Fruit fly (Drosophila melanogaster) whole organism, wandering third instar larva: ENCODE data around the gene Muc30E.

Experiments used
- CG32264 ChIP-seq: fragments of 200-800 bp; sonication (Bioruptor generic); optimal IDR thresholded peaks from 2 replicates; lab custom pipeline; 2016; ENCODE audit warnings: missing biosample characterization, missing genetic modification characterization
- CG9705 ChIP-seq: fragments of 200-800 bp; sonication (Bioruptor generic); optimal IDR thresholded peaks from 2 replicates; lab custom pipeline; 2018; ENCODE audit warnings: missing biosample characterization, mild to moderate bottlenecking, missing genetic modification characterization
- CrebA ChIP-seq: fragments of 200-800 bp; sonication (Bioruptor generic); optimal IDR thresholded peaks from 2 replicates; lab custom pipeline; 2016; ENCODE audit warnings: missing biosample characterization, mild to moderate bottlenecking, missing genetic modification characterization, borderline replicate concordance
- Dfd ChIP-seq: fragments of >200 bp; optimal IDR thresholded peaks from 2 replicates; lab custom pipeline; 2017; ENCODE audit warnings: missing biosample characterization, missing genetic modification characterization
- Dif ChIP-seq: fragments of 200-275, 200-300 bp; sonication (Bioruptor generic); optimal IDR thresholded peaks from 2 replicates; lab custom pipeline; 2018; ENCODE audit warnings: missing biosample characterization, missing genetic modification characterization; ENCODE audit not compliant: partially characterized antibody
- GATAd ChIP-seq: sonication (Bioruptor generic); optimal IDR thresholded peaks from 2 replicates; lab custom pipeline; 2016; ENCODE audit warnings: missing biosample characterization, missing genetic modification characterization
- HLH106 ChIP-seq: fragments of 200-800 bp; optimal IDR thresholded peaks from 3 replicates; lab custom pipeline; 2019; ENCODE audit warnings: missing biosample characterization, mild to moderate bottlenecking, missing genetic modification characterization, moderate library complexity
- Hnf4 ChIP-seq: fragments of 200-800 bp; sonication (Bioruptor generic); optimal IDR thresholded peaks from 2 replicates; lab custom pipeline; 2016; ENCODE audit warnings: missing biosample characterization, mild to moderate bottlenecking, missing genetic modification characterization
- Hr78 ChIP-seq: fragments of >200 bp; optimal IDR thresholded peaks from 2 replicates; lab custom pipeline; 2017; ENCODE audit warnings: missing biosample characterization, missing genetic modification characterization
- Hr83 ChIP-seq: fragments of 200-300 bp; sonication (Bioruptor generic); optimal IDR thresholded peaks from 2 replicates; lab custom pipeline; 2016; ENCODE audit warnings: missing biosample characterization, mild to moderate bottlenecking, missing genetic modification characterization, moderate library complexity; ENCODE audit not compliant: poor library complexity, severe bottlenecking
- Jra ChIP-seq: sonication (Bioruptor generic); optimal IDR thresholded peaks from 2 replicates; lab custom pipeline; 2016; ENCODE audit warnings: missing biosample characterization, missing genetic modification characterization
- Mio ChIP-seq: sonication (Bioruptor generic); optimal IDR thresholded peaks from 2 replicates; lab custom pipeline; 2016; ENCODE audit warnings: missing biosample characterization, missing genetic modification characterization
- Myc ChIP-seq: fragments of >200 bp; optimal IDR thresholded peaks from 2 replicates; lab custom pipeline; 2017
- N ChIP-seq: fragments of >200 bp; optimal IDR thresholded peaks from 2 replicates; lab custom pipeline; 2018; ENCODE audit warnings: missing biosample characterization, missing external identifiers, missing genetic modification characterization
- OdsH ChIP-seq: fragments of 200-800 bp; sonication (Bioruptor generic); optimal IDR thresholded peaks from 2 replicates; lab custom pipeline; 2016; ENCODE audit warnings: missing biosample characterization, mild to moderate bottlenecking, missing genetic modification characterization
- Rel ChIP-seq, 2 experiments: fragments of 200-800 bp; sonication (Bioruptor generic) in 1 of 2; optimal IDR thresholded peaks; 2 replicates in 1 of 2; 3 replicates in 1 of 2; lab custom pipeline; 2016 to 2019; ENCODE audit warnings: mild to moderate bottlenecking in 2 of 2, missing biosample characterization in 2 of 2, missing genetic modification characterization in 2 of 2, moderate library complexity in 1 of 2
- Sp1 ChIP-seq: fragments of 200-800 bp; sonication (Bioruptor generic); optimal IDR thresholded peaks from 3 replicates; lab custom pipeline; 2019; ENCODE audit warnings: missing biosample characterization, mild to moderate bottlenecking, missing genetic modification characterization, moderate library complexity
- Vsx2 ChIP-seq: fragments of 200-300, 225-300 bp; sonication (Bioruptor generic); optimal IDR thresholded peaks from 2 replicates; lab custom pipeline; 2018; ENCODE audit warnings: missing biosample characterization, missing genetic modification characterization; ENCODE audit not compliant: partially characterized antibody
- br ChIP-seq: fragments of 200-800 bp; sonication (Bioruptor generic); optimal IDR thresholded peaks from 2 replicates; lab custom pipeline; 2016; ENCODE audit warnings: missing biosample characterization, missing genetic modification characterization
- brk ChIP-seq: fragments of 200-800 bp; sonication (Bioruptor generic); optimal IDR thresholded peaks from 2 replicates; lab custom pipeline; 2016; ENCODE audit warnings: missing biosample characterization, mild to moderate bottlenecking, missing genetic modification characterization
- dl ChIP-seq, 2 experiments: fragments of 175-275, 200-275 bp in 1 of 2; fragments of 200-275 bp in 1 of 2; sonication (Bioruptor generic); optimal IDR thresholded peaks; lab custom pipeline; 2018; ENCODE audit warnings: mild to moderate bottlenecking in 2 of 2, missing biosample characterization in 2 of 2, missing genetic modification characterization in 2 of 2, moderate library complexity in 2 of 2; ENCODE audit not compliant: partially characterized antibody in 2 of 2, insufficient read depth in 1 of 2
- dmrt93B ChIP-seq: fragments of 200-800 bp; sonication (Bioruptor generic); optimal IDR thresholded peaks from 2 replicates; lab custom pipeline; 2018; ENCODE audit warnings: missing biosample characterization, mild to moderate bottlenecking, missing genetic modification characterization
- dsf ChIP-seq: sonication (Bioruptor generic); optimal IDR thresholded peaks from 2 replicates; lab custom pipeline; 2016; ENCODE audit warnings: missing biosample characterization, missing genetic modification characterization, borderline replicate concordance
- ey ChIP-seq: fragments of 200-800 bp; sonication (Bioruptor generic); optimal IDR thresholded peaks from 2 replicates; lab custom pipeline; 2016; ENCODE audit warnings: missing biosample characterization, missing genetic modification characterization
- foxo ChIP-seq, 2 experiments: fragments of 200-800 bp; sonication (Bioruptor generic); optimal IDR thresholded peaks; 2 replicates in 1 of 2; 3 replicates in 1 of 2; lab custom pipeline; 2016 to 2017; ENCODE audit warnings: missing biosample characterization in 2 of 2, missing genetic modification characterization in 2 of 2
- fru ChIP-seq: fragments of 200-800 bp; sonication (Bioruptor generic); optimal IDR thresholded peaks from 3 replicates; lab custom pipeline; 2016; ENCODE audit warnings: missing biosample characterization, mild to moderate bottlenecking, missing genetic modification characterization
- h ChIP-seq: fragments of 200-800 bp; sonication (Bioruptor generic); optimal IDR thresholded peaks from 3 replicates; lab custom pipeline; 2016; ENCODE audit warnings: missing biosample characterization, mild to moderate bottlenecking, missing genetic modification characterization
- jim ChIP-seq: fragments of 175-275, 200-325 bp; sonication (Bioruptor generic); optimal IDR thresholded peaks from 2 replicates; lab custom pipeline; 2016; ENCODE audit warnings: missing biosample characterization, mild to moderate bottlenecking, missing genetic modification characterization
- lola ChIP-seq: fragments of >200 bp; optimal IDR thresholded peaks from 2 replicates; lab custom pipeline; 2017; ENCODE audit warnings: missing biosample characterization, missing genetic modification characterization
- pan ChIP-seq: fragments of >200 bp; optimal IDR thresholded peaks from 2 replicates; lab custom pipeline; 2017
- psq ChIP-seq: fragments of 200-800 bp; sonication (Bioruptor generic); optimal IDR thresholded peaks from 3 replicates; lab custom pipeline; 2017; ENCODE audit warnings: missing biosample characterization, mild to moderate bottlenecking, missing genetic modification characterization, moderate library complexity
- rgr ChIP-seq: fragments of 200-800 bp; sonication (Bioruptor generic); optimal IDR thresholded peaks from 3 replicates; lab custom pipeline; 2016; ENCODE audit warnings: missing biosample characterization, mild to moderate bottlenecking, missing genetic modification characterization
- sage ChIP-seq: fragments of 200-800 bp; sonication (Bioruptor generic); optimal IDR thresholded peaks from 2 replicates; lab custom pipeline; 2016; ENCODE audit warnings: missing biosample characterization, mild to moderate bottlenecking, missing genetic modification characterization
- sv ChIP-seq: fragments of 200-800 bp; sonication (Bioruptor generic); optimal IDR thresholded peaks from 3 replicates; lab custom pipeline; 2016; ENCODE audit warnings: missing biosample characterization, missing genetic modification characterization
- tai ChIP-seq: sonication (Bioruptor generic); optimal IDR thresholded peaks from 2 replicates; lab custom pipeline; 2016; ENCODE audit warnings: missing biosample characterization, missing genetic modification characterization
- usp ChIP-seq: fragments of >200 bp; optimal IDR thresholded peaks from 2 replicates; lab custom pipeline; 2017; ENCODE audit warnings: missing biosample characterization, missing genetic modification characterization
- woc ChIP-seq: sonication (Bioruptor generic); optimal IDR thresholded peaks from 2 replicates; lab custom pipeline; 2016; ENCODE audit warnings: missing biosample characterization, mild to moderate bottlenecking, missing genetic modification characterization

The Muc30E gene

dm6 chr2L:9937908-9938307 is 35.0 kb upstream of the Muc30E start, which contains the start of gene Arglu1:
Gene Arglu1 (minus strand): TSS chr2L:9938134.
- TF ChIP-seq lola (GFP tag; lab: Kevin White, UChicago), result no peak
- TF ChIP-seq Mio, result no peak
- no peak for TF ChIP-seq dmrt93B (GFP tag; lab: Kevin White, UChicago)
- TF ChIP-seq pan (lab: Kevin White, UChicago), result no peak
- no peak for TF ChIP-seq sage (GFP tag; lab: Kevin White, UChicago)
- peak; percentile 5 for TF ChIP-seq ey
- TF ChIP-seq Hnf4 (GFP tag; lab: Kevin White, UChicago), result no peak
- no peak for TF ChIP-seq dsf
- TF ChIP-seq CrebA, result no peak
- no peak for TF ChIP-seq Sp1 (GFP tag; lab: Kevin White, UChicago)
- no peak for TF ChIP-seq Dfd (GFP tag; lab: Kevin White, UChicago)
- TF ChIP-seq psq (GFP tag; lab: Kevin White, UChicago), result peak; percentile 26
- TF ChIP-seq Hr78, result no peak
- no peak for TF ChIP-seq woc (GFP tag; lab: Kevin White, UChicago)
- no peak for TF ChIP-seq GATAd (GFP tag; lab: Kevin White, UChicago)
- TF ChIP-seq Dif (GFP tag; lab: Kevin White, UChicago), result no peak
- no peak for TF ChIP-seq sv (GFP tag; lab: Kevin White, UChicago)
- TF ChIP-seq fru (GFP tag; lab: Kevin White, UChicago), result peak; percentile 41
- peak; percentile 64 for TF ChIP-seq rgr (GFP tag; lab: Kevin White, UChicago)
- no peak for TF ChIP-seq dl (GFP tag; optimal IDR thresholded peaks at IDR 0.05; lab: Kevin White, UChicago; ENCODE audit: insufficient read depth in 1 of 2, partially characterized antibody in 2 of 2)
- TF ChIP-seq HLH106 (tag; lab: Kevin White, UChicago), result peak; percentile 4
- peak in 1 of 2 experiments; percentile 54 for TF ChIP-seq foxo (GFP tag; optimal IDR thresholded peaks at IDR 0.05; lab: Kevin White, UChicago)
- peak; percentile 32 for TF ChIP-seq Jra (GFP tag; lab: Kevin White, UChicago)
- no peak for TF ChIP-seq usp (GFP tag; lab: Kevin White, UChicago)
- no peak for TF ChIP-seq Rel (GFP tag; optimal IDR thresholded peaks at IDR 0.05; lab: Kevin White, UChicago)
- no peak for TF ChIP-seq Rel (tag; optimal IDR thresholded peaks at IDR 0.05; lab: Kevin White, UChicago)
- peak; percentile 33 for TF ChIP-seq jim (GFP tag; lab: Kevin White, UChicago)
- peak; percentile 62 for TF ChIP-seq h (GFP tag; lab: Kevin White, UChicago)
- TF ChIP-seq brk, result no peak
- peak; percentile 25 for TF ChIP-seq Vsx2 (GFP tag; lab: Kevin White, UChicago)
- TF ChIP-seq N (GFP tag; lab: Kevin White, UChicago), result no peak
- TF ChIP-seq CG32264 (GFP tag; lab: Kevin White, UChicago), result peak; percentile 34
- no peak for TF ChIP-seq Myc (lab: Kevin White, UChicago)
- peak; percentile 92 for TF ChIP-seq Hr83 (GFP tag; lab: Kevin White, UChicago)
- no peak for TF ChIP-seq tai (GFP tag; lab: Kevin White, UChicago)
- no peak for TF ChIP-seq CG9705 (GFP tag; lab: Kevin White, UChicago)
- no peak for TF ChIP-seq OdsH (GFP tag; lab: Kevin White, UChicago)

dm6 chr2L:9933063-9933462 is 30.1 kb upstream of the Muc30E start, which contains the start of gene Cpr30F:
Gene Cpr30F (minus strand): TSS chr2L:9933163.
- TF ChIP-seq CG9705 (GFP tag; lab: Kevin White, UChicago) (no peak), Mio (no peak)

dm6 chr2L:9930280-9930679 is 27.4 kb upstream of the Muc30E start, which contains the start of gene CG42367:
Gene CG42367 (plus strand): TSS chr2L:9930580.
- TF ChIP-seq Myc (lab: Kevin White, UChicago) (no peak), sv (GFP tag; lab: Kevin White, UChicago) (no peak), jim (GFP tag; lab: Kevin White, UChicago) (no peak), dmrt93B (GFP tag; lab: Kevin White, UChicago) (no peak), br (no peak), N (GFP tag; lab: Kevin White, UChicago) (no peak), dsf (no peak), Hr83 (GFP tag; lab: Kevin White, UChicago) (no peak)
